In genomic region chr2L:8471667-8472066, dm6 we compare ENCODE assay signal across 5 fruit fly cellular contexts.
A peak's percentile ranks its signal among the peaks of the same experiment; 100 is the strongest.
TF ChIP-seq lines count a peak whose summit lies in the region.

No protein-coding gene starts in this region.

- TF ChIP-seq CTCF in whole organism, embryonic (GFP tag; optimal IDR thresholded peaks at IDR 0.05; lab: Kevin White, UChicago), result no peak

TF ChIP-seq in whole organism, adult, 20 proteins besides CTCF, POLR2A, EP300 and RAD21:
- TF ChIP-seq kay (GFP tag; lab: Kevin White, UChicago; ENCODE audit: borderline replicate concordance) (peak; percentile 20), tj (GFP tag; optimal IDR thresholded peaks at IDR 0.05; lab: Kevin White, UChicago) (no peak)

TF ChIP-seq in whole organism, embryonic, 481 proteins besides CTCF, POLR2A, EP300 and RAD21 (continues in another document):
- TF ChIP-seq CG33557 (GFP tag; optimal IDR thresholded peaks at IDR 0.05; lab: Kevin White, UChicago), result peak; percentile 43
- no peak for TF ChIP-seq CG6683 (GFP tag; optimal IDR thresholded peaks at IDR 0.05; lab: Kevin White, UChicago)
- peak; percentile 50 for TF ChIP-seq CG4820 (GFP tag; optimal IDR thresholded peaks at IDR 0.05; lab: Kevin White, UChicago)
- no peak for TF ChIP-seq CG1647 (GFP tag; optimal IDR thresholded peaks at IDR 0.05; lab: Kevin White, UChicago)
- no peak for TF ChIP-seq CG15011 (GFP tag; optimal IDR thresholded peaks at IDR 0.05; lab: Kevin White, UChicago)
- TF ChIP-seq run (tag; optimal IDR thresholded peaks at IDR 0.05; lab: Kevin White, UChicago), result no peak
- no peak for TF ChIP-seq vnd (GFP tag; IDR thresholded peaks at IDR 0.05; lab: Robert Waterston, UW; ENCODE audit: partially characterized antibody)
- TF ChIP-seq Sry-β (GFP tag; optimal IDR thresholded peaks at IDR 0.05; lab: Kevin White, UChicago), result no peak
- no peak for TF ChIP-seq pita (GFP tag; optimal IDR thresholded peaks at IDR 0.05; lab: Kevin White, UChicago)
- peak; percentile 40 for TF ChIP-seq CG8924 (tag; optimal IDR thresholded peaks at IDR 0.05; lab: Kevin White, UChicago)
- TF ChIP-seq kni (GFP tag; optimal IDR thresholded peaks at IDR 0.05; lab: Kevin White, UChicago), result no peak
- no peak for TF ChIP-seq CG8290 (GFP tag; optimal IDR thresholded peaks at IDR 0.05; lab: Kevin White, UChicago)
- no peak for TF ChIP-seq CG8290 (tag; optimal IDR thresholded peaks at IDR 0.05; lab: Kevin White, UChicago)
- TF ChIP-seq CG8089 (GFP tag; optimal IDR thresholded peaks at IDR 0.05; lab: Kevin White, UChicago), result no peak
- TF ChIP-seq CG12299 (tag; optimal IDR thresholded peaks at IDR 0.05; lab: Kevin White, UChicago), result no peak
- no peak for TF ChIP-seq emc (GFP tag; optimal IDR thresholded peaks at IDR 0.05; lab: Kevin White, UChicago)
- no peak for TF ChIP-seq tx (GFP tag; optimal IDR thresholded peaks at IDR 0.05; lab: Kevin White, UChicago)
- no peak for TF ChIP-seq ac (GFP tag; optimal IDR thresholded peaks at IDR 0.05; lab: Kevin White, UChicago)
- TF ChIP-seq CG16779 (GFP tag; IDR thresholded peaks at IDR 0.05; lab: Robert Waterston, UW), result no peak
- TF ChIP-seq Dfd (GFP tag; optimal IDR thresholded peaks at IDR 0.05; lab: Kevin White, UChicago), result no peak
- TF ChIP-seq CG12769 (tag; optimal IDR thresholded peaks at IDR 0.05; lab: Kevin White, UChicago), result no peak
- TF ChIP-seq Xbp1 (GFP tag; optimal IDR thresholded peaks at IDR 0.05; lab: Kevin White, UChicago), result peak; percentile 17
- TF ChIP-seq CG11093 (GFP tag; IDR thresholded peaks at IDR 0.05; lab: Robert Waterston, UW), result no peak
- TF ChIP-seq Med (GFP tag; lab: Kevin White, UChicago), result no peak

TF ChIP-seq in whole organism, prepupa, 60 proteins besides CTCF, POLR2A, EP300 and RAD21 (continues in another document):
- TF ChIP-seq CG11762 (GFP tag; optimal IDR thresholded peaks at IDR 0.05; lab: Kevin White, UChicago; ENCODE audit: insufficient read depth) (peak; percentile 36), fd59A (GFP tag; optimal IDR thresholded peaks at IDR 0.05; lab: Kevin White, UChicago) (peak; percentile 45), Lpt (GFP tag; optimal IDR thresholded peaks at IDR 0.05; lab: Kevin White, UChicago) (peak; percentile 63), OdsH (GFP tag; optimal IDR thresholded peaks at IDR 0.05; lab: Kevin White, UChicago) (peak; percentile 65), Hr4 (GFP tag; optimal IDR thresholded peaks at IDR 0.05; lab: Kevin White, UChicago) (peak; percentile 66), CG3919 (GFP tag; optimal IDR thresholded peaks at IDR 0.05; lab: Kevin White, UChicago) (peak; percentile 66), CG34406 (GFP tag; optimal IDR thresholded peaks at IDR 0.05; lab: Kevin White, UChicago) (peak; percentile 53), dsx (GFP tag; optimal IDR thresholded peaks at IDR 0.05; lab: Kevin White, UChicago; ENCODE audit: poor library complexity, severe bottlenecking) (peak; percentile 65), CG7368 (GFP tag; optimal IDR thresholded peaks at IDR 0.05; lab: Kevin White, UChicago) (no peak), dac (GFP tag; optimal IDR thresholded peaks at IDR 0.05; lab: Kevin White, UChicago) (no peak), CG4318 (GFP tag; optimal IDR thresholded peaks at IDR 0.05; lab: Kevin White, UChicago) (peak; percentile 26), CG11294 (GFP tag; IDR thresholded peaks at IDR 0.05; lab: Robert Waterston, UW) (no peak), esn (GFP tag; optimal IDR thresholded peaks at IDR 0.05; lab: Kevin White, UChicago) (peak; percentile 48), net (GFP tag; optimal IDR thresholded peaks at IDR 0.05; lab: Kevin White, UChicago) (peak; percentile 64), CG6163 (GFP tag; IDR thresholded peaks at IDR 0.05; lab: Robert Waterston, UW) (peak; percentile 59; the same call in 2 of the 3 replicates), topi (GFP tag; optimal IDR thresholded peaks at IDR 0.05; lab: Kevin White, UChicago) (peak; percentile 36), Sox14 (GFP tag; optimal IDR thresholded peaks at IDR 0.05; lab: Kevin White, UChicago) (peak; percentile 53), Eip78C (GFP tag; lab: Kevin White, UChicago) (peak; percentile 93), pdm3 (GFP tag; optimal IDR thresholded peaks at IDR 0.05; lab: Kevin White, UChicago) (peak; percentile 59), CG3032 (tag; optimal IDR thresholded peaks at IDR 0.05; lab: Kevin White, UChicago) (peak; percentile 79), CG8632 (GFP tag; optimal IDR thresholded peaks at IDR 0.05; lab: Kevin White, UChicago) (peak; percentile 47), CG8319 (GFP tag; optimal IDR thresholded peaks at IDR 0.05; lab: Kevin White, UChicago) (no peak)

TF ChIP-seq in whole organism, pupa, 21 proteins besides CTCF, POLR2A, EP300 and RAD21:
- no peak for TF ChIP-seq gl (tag; optimal IDR thresholded peaks at IDR 0.05; lab: Kevin White, UChicago)
- peak; percentile 69 for TF ChIP-seq CG17806 (tag; optimal IDR thresholded peaks at IDR 0.05; lab: Kevin White, UChicago)
- TF ChIP-seq CG8301 (tag; optimal IDR thresholded peaks at IDR 0.05; lab: Kevin White, UChicago), result peak; percentile 85
- peak; percentile 3 for TF ChIP-seq EcR (GFP tag; optimal IDR thresholded peaks at IDR 0.05; lab: Kevin White, UChicago)
- peak; percentile 71 for TF ChIP-seq CG15710 (tag; optimal IDR thresholded peaks at IDR 0.05; lab: Kevin White, UChicago)
- peak; percentile 86 for TF ChIP-seq CG14655 (GFP tag; optimal IDR thresholded peaks at IDR 0.05; lab: Kevin White, UChicago)
- TF ChIP-seq CG34367 (tag; optimal IDR thresholded peaks at IDR 0.05; lab: Kevin White, UChicago), result peak; percentile 66
- TF ChIP-seq Pif1B (GFP tag; optimal IDR thresholded peaks at IDR 0.05; lab: Kevin White, UChicago), result peak; percentile 36
- peak; percentile 70 for TF ChIP-seq D1 (tag; optimal IDR thresholded peaks at IDR 0.05; lab: Kevin White, UChicago)
- TF ChIP-seq CG9948 (tag; optimal IDR thresholded peaks at IDR 0.05; lab: Kevin White, UChicago), result peak; percentile 84
- peak; percentile 62 for TF ChIP-seq Pif1A (GFP tag; optimal IDR thresholded peaks at IDR 0.05; lab: Kevin White, UChicago)
- TF ChIP-seq CG8159 (tag; optimal IDR thresholded peaks at IDR 0.05; lab: Kevin White, UChicago), result peak; percentile 76
- peak; percentile 31 for TF ChIP-seq Snoo (tag; optimal IDR thresholded peaks at IDR 0.05; lab: Kevin White, UChicago)
- TF ChIP-seq CG12605 (GFP tag; IDR thresholded peaks at IDR 0.05; lab: Robert Waterston, UW), result 0 out of 2 replicates have a peak, but pooled peaks have one; percentile 20
- 0 out of 3 replicates have a peak, but pooled peaks have one; percentile 33 for TF ChIP-seq CG4496 (GFP tag; IDR thresholded peaks at IDR 0.05; lab: Robert Waterston, UW)
- TF ChIP-seq CG13204 (GFP tag; optimal IDR thresholded peaks at IDR 0.05; lab: Kevin White, UChicago), result no peak
- peak; percentile 52; the same call in 1 of the 2 replicates for TF ChIP-seq CG32121 (GFP tag; IDR thresholded peaks at IDR 0.05; lab: Robert Waterston, UW)
- TF ChIP-seq fd96Ca (GFP tag; IDR thresholded peaks at IDR 0.05; lab: Robert Waterston, UW), result no peak
- no peak for TF ChIP-seq rn (GFP tag; IDR thresholded peaks at IDR 0.05; lab: Robert Waterston, UW)

TF ChIP-seq in whole organism, wandering third instar larva, 38 proteins besides CTCF, POLR2A, EP300 and RAD21:
- TF ChIP-seq CG9705 (GFP tag; optimal IDR thresholded peaks at IDR 0.05; lab: Kevin White, UChicago) (no peak), h (GFP tag; optimal IDR thresholded peaks at IDR 0.05; lab: Kevin White, UChicago) (peak; percentile 7), usp (GFP tag; optimal IDR thresholded peaks at IDR 0.05; lab: Kevin White, UChicago) (no peak), foxo (GFP tag; optimal IDR thresholded peaks at IDR 0.05; lab: Kevin White, UChicago) (peak in 1 of 2 experiments; percentile 22), dsf (GFP tag; optimal IDR thresholded peaks at IDR 0.05; lab: Kevin White, UChicago; ENCODE audit: borderline replicate concordance) (no peak), Sp1 (GFP tag; optimal IDR thresholded peaks at IDR 0.05; lab: Kevin White, UChicago) (peak; percentile 32), sv (GFP tag; optimal IDR thresholded peaks at IDR 0.05; lab: Kevin White, UChicago) (no peak)
TF ChIP-seq in whole organism, wandering third instar larva: peak in this region for 3.
